Worm (Caenorhabditis elegans): ENCODE results near the gene valv-1.

DNA sequence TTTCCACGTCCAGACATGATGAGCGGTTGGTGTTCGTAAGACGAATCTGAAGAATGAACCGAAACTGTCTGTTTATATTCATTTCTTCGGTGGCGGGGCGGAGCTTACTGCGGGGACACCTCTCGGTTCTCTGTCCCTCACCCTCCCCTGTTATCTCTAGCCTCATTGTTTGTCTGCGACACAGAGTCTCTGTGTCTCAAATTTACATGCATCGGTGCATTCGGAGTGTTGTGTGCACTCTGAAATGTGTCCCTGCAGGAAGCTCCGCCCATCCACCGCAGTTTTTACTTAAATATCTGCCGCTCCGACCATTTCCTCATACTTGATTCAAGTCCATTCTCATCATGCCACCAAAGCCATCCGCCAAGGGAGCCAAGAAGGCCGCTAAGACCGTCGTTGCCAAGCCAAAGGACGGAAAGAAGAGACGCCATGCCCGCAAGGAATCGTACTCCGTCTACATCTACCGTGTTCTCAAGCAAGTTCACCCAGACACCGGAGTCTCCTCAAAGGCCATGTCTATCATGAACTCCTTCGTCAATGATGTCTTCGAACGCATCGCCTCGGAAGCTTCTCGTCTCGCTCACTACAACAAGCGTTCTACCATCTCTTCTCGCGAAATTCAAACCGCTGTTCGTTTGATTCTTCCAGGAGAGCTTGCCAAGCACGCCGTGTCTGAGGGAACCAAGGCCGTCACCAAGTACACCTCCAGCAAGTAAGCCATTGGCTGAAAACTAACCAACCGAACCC is 41.2 kb upstream of the valv-1 start, which contains the start of the genes his-61 and his-62:
- TF ChIP-seq zip-2 (tag; optimal IDR thresholded peaks at IDR 0.05) (no peak), T26A8.4 (GFP tag; IDR thresholded peaks at IDR 0.05) (peak; percentile 70)

Data from whole organism, L4 larva.